Worm (Caenorhabditis elegans) whole organism, L3 larva: ENCODE results near the gene blos-1.

Experiments
- ama-1 ChIP-seq: fragments of 150-350 bp; optimal IDR thresholded peaks from 2 replicates; lab custom pipeline; 2018
- ceh-16 ChIP-seq: sonication (generic microtip); optimal IDR thresholded peaks from 2 replicates; lab custom pipeline; 2017; ENCODE audit warnings: missing biosample characterization, missing genetic modification characterization
- ceh-28 ChIP-seq: fragments of 150-350 bp; optimal IDR thresholded peaks from 2 replicates; lab custom pipeline; 2014; ENCODE audit warnings: missing biosample characterization, missing genetic modification reagents, missing genetic modification characterization
- ceh-82 ChIP-seq: fragments of 150-350 bp; optimal IDR thresholded peaks from 2 replicates; lab custom pipeline; 2014; ENCODE audit warnings: missing biosample characterization, missing genetic modification characterization
- ceh-9 ChIP-seq: sonication (generic microtip); optimal IDR thresholded peaks from 2 replicates; lab custom pipeline; 2018; ENCODE audit warnings: missing biosample characterization, missing genetic modification characterization
- daf-12 ChIP-seq: fragments of 150-350 bp; optimal IDR thresholded peaks from 2 replicates; lab custom pipeline; 2014; ENCODE audit warnings: missing biosample characterization, missing genetic modification reagents, missing genetic modification characterization
- egl-27 ChIP-seq: sonication (generic microtip); optimal IDR thresholded peaks from 4 replicates; lab custom pipeline; 2017; ENCODE audit warnings: missing biosample characterization, missing genetic modification reagents, missing genetic modification characterization
- egl-5 ChIP-seq: fragments of 150-350 bp; optimal IDR thresholded peaks from 2 replicates; lab custom pipeline; 2017; ENCODE audit warnings: missing biosample characterization, missing genetic modification reagents, missing genetic modification characterization, inconsistent platforms
- elt-2 ChIP-seq: sonication (generic microtip); optimal IDR thresholded peaks from 2 replicates; lab custom pipeline; 2016; ENCODE audit warnings: missing genetic modification reagents, mild to moderate bottlenecking, missing genetic modification characterization, missing compliant biosample characterization
- elt-3 ChIP-seq, 3 experiments: fragments of 150-350 bp in 1 of 3; sonication (generic microtip) in 2 of 3; optimal IDR thresholded peaks; 2 replicates in 2 of 3; 4 replicates in 1 of 3; lab custom pipeline; 2014 to 2017; ENCODE audit warnings: missing biosample characterization in 3 of 3, missing genetic modification characterization in 3 of 3
- eor-1 ChIP-seq, 2 experiments: fragments of 150-350 bp; optimal IDR thresholded peaks; 2 replicates each; lab custom pipeline; 2014 to 2018; ENCODE audit warnings: missing biosample characterization in 2 of 2, missing genetic modification characterization in 2 of 2
- fos-1 ChIP-seq: fragments of 150-350 bp; optimal IDR thresholded peaks from 2 replicates; lab custom pipeline; 2014; ENCODE audit warnings: missing biosample characterization, missing genetic modification characterization
- hmg-11 ChIP-seq: sonication (generic microtip); optimal IDR thresholded peaks from 2 replicates; lab custom pipeline; 2016; ENCODE audit warnings: missing genetic modification characterization, missing compliant biosample characterization
- jun-1 ChIP-seq: fragments of 150-350 bp; optimal IDR thresholded peaks from 2 replicates; lab custom pipeline; 2014; ENCODE audit warnings: missing biosample characterization, missing genetic modification reagents, missing genetic modification characterization
- lin-15B ChIP-seq: fragments of 150-350 bp; optimal IDR thresholded peaks from 2 replicates; lab custom pipeline; 2014; ENCODE audit warnings: missing biosample characterization, missing genetic modification characterization
- lin-39 ChIP-seq: fragments of 150-350 bp; optimal IDR thresholded peaks from 2 replicates; lab custom pipeline; 2018; ENCODE audit warnings: missing biosample characterization, missing genetic modification reagents, missing genetic modification characterization
- mdl-1 ChIP-seq: fragments of 150-350 bp; optimal IDR thresholded peaks from 2 replicates; lab custom pipeline; 2014; ENCODE audit warnings: missing biosample characterization, missing genetic modification characterization
- nfya-1 ChIP-seq: sonication (generic microtip); optimal IDR thresholded peaks from 2 replicates; lab custom pipeline; 2017; ENCODE audit warnings: missing genetic modification characterization, mild to moderate bottlenecking, missing compliant biosample characterization, antibody characterized with exemption, moderate library complexity; ENCODE audit not compliant: insufficient read depth
- nhr-11 ChIP-seq: fragments of 150-350 bp; optimal IDR thresholded peaks from 2 replicates; lab custom pipeline; 2014; ENCODE audit warnings: missing biosample characterization, missing genetic modification characterization
- nhr-12 ChIP-seq: fragments of 150-350 bp; optimal IDR thresholded peaks from 2 replicates; lab custom pipeline; 2014; ENCODE audit warnings: missing biosample characterization, missing genetic modification characterization
- nhr-23 ChIP-seq: fragments of 150-350 bp; optimal IDR thresholded peaks from 2 replicates; lab custom pipeline; 2014; ENCODE audit warnings: missing biosample characterization, missing genetic modification reagents, missing genetic modification characterization
- nhr-237 ChIP-seq: fragments of 150-350 bp; optimal IDR thresholded peaks from 2 replicates; lab custom pipeline; 2014; ENCODE audit warnings: missing biosample characterization, missing genetic modification characterization
- nhr-25 ChIP-seq: sonication (generic microtip); optimal IDR thresholded peaks from 2 replicates; lab custom pipeline; 2017; ENCODE audit warnings: missing biosample characterization, missing genetic modification characterization
- nhr-28 ChIP-seq: fragments of 150-350 bp; optimal IDR thresholded peaks from 2 replicates; lab custom pipeline; 2014; ENCODE audit warnings: missing biosample characterization, missing genetic modification characterization
- nhr-43 ChIP-seq: sonication (generic microtip); optimal IDR thresholded peaks from 2 replicates; lab custom pipeline; 2016; ENCODE audit warnings: mild to moderate bottlenecking, missing genetic modification characterization, missing compliant biosample characterization; ENCODE audit not compliant: poor library complexity, severe bottlenecking
- nhr-67 ChIP-seq: fragments of 150-350 bp; optimal IDR thresholded peaks from 2 replicates; lab custom pipeline; 2014; ENCODE audit warnings: missing biosample characterization, missing genetic modification characterization
- nhr-76 ChIP-seq: fragments of 150-350 bp; sonication (generic microtip); optimal IDR thresholded peaks from 5 replicates; lab custom pipeline; 2014; ENCODE audit warnings: missing biosample characterization, missing genetic modification characterization
- nhr-77 ChIP-seq: fragments of 150-350 bp; optimal IDR thresholded peaks from 2 replicates; lab custom pipeline; 2014; ENCODE audit warnings: missing biosample characterization, missing genetic modification characterization
- pha-4 ChIP-seq: fragments of 150-350 bp; optimal IDR thresholded peaks from 2 replicates; lab custom pipeline; 2014; ENCODE audit warnings: missing biosample characterization, missing genetic modification reagents, missing genetic modification characterization
- pqm-1 ChIP-seq: fragments of 150-350 bp; optimal IDR thresholded peaks from 2 replicates; lab custom pipeline; 2017; ENCODE audit warnings: missing biosample characterization, missing genetic modification characterization, inconsistent platforms
- sea-2 ChIP-seq: fragments of 150-350 bp; sonication (generic microtip); optimal IDR thresholded peaks from 4 replicates; lab custom pipeline; 2014; ENCODE audit warnings: missing biosample characterization, missing genetic modification reagents, missing genetic modification characterization
- skn-1 ChIP-seq: fragments of 150-350 bp; optimal IDR thresholded peaks from 2 replicates; lab custom pipeline; 2014; ENCODE audit warnings: missing biosample characterization, missing genetic modification characterization
- snpc-4 ChIP-seq: fragments of 150-350 bp; optimal IDR thresholded peaks from 2 replicates; lab custom pipeline; 2014; ENCODE audit warnings: missing biosample characterization, missing genetic modification characterization
- tbx-2 ChIP-seq: sonication (generic microtip); optimal IDR thresholded peaks from 2 replicates; lab custom pipeline; 2016; ENCODE audit warnings: mild to moderate bottlenecking, missing genetic modification characterization, missing compliant biosample characterization
- unc-39 ChIP-seq: sonication (generic microtip); optimal IDR thresholded peaks from 4 replicates; lab custom pipeline; 2017; ENCODE audit warnings: missing biosample characterization, missing genetic modification characterization
- unc-62 ChIP-seq: fragments of 150-350 bp; sonication (generic microtip); optimal IDR thresholded peaks from 4 replicates; lab custom pipeline; 2014; ENCODE audit warnings: missing biosample characterization, missing genetic modification reagents, missing genetic modification characterization
- ztf-11 ChIP-seq: fragments of 150-350 bp; optimal IDR thresholded peaks from 2 replicates; lab custom pipeline; 2014; ENCODE audit warnings: missing biosample characterization, missing genetic modification characterization
- ztf-4 ChIP-seq: fragments of 150-350 bp; optimal IDR thresholded peaks from 2 replicates; lab custom pipeline; 2014; ENCODE audit warnings: missing biosample characterization, missing genetic modification characterization

blos-1 gene

ce11 chrIII:10251114-10251513, 39.4 kb upstream of the blos-1 start:
- TF ChIP-seq egl-27: no peak
- no peak for TF ChIP-seq tbx-2
- no peak for TF ChIP-seq nhr-12
- TF ChIP-seq elt-3 (tag; optimal IDR thresholded peaks at IDR 0.05; lab: Kevin White, UChicago): no peak
- no peak for TF ChIP-seq nhr-76 (tag; lab: Kevin White, UChicago)
- no peak for TF ChIP-seq elt-2 (tag; lab: Kevin White, UChicago)
- TF ChIP-seq nfya-1: no peak
- no peak for TF ChIP-seq ceh-28 (tag; lab: Kevin White, UChicago)
- no peak for TF ChIP-seq ceh-9 (tag; lab: Kevin White, UChicago)
- TF ChIP-seq ceh-82: no peak
- no peak for TF ChIP-seq unc-62 (GFP tag; lab: Kevin White, UChicago)
- TF ChIP-seq skn-1 (tag; lab: Kevin White, UChicago): no peak
- no peak for TF ChIP-seq egl-5
- no peak for TF ChIP-seq pqm-1
- TF ChIP-seq nhr-67 (tag; lab: Kevin White, UChicago): no peak
- TF ChIP-seq nhr-77 (tag; lab: Kevin White, UChicago): no peak
- no peak for TF ChIP-seq ceh-16 (tag; lab: Kevin White, UChicago)
- no peak for TF ChIP-seq nhr-25 (tag; lab: Kevin White, UChicago)
- TF ChIP-seq ztf-4 (tag; lab: Kevin White, UChicago): no peak
- TF ChIP-seq daf-12 (tag; lab: Kevin White, UChicago): no peak

- TF ChIP-seq snpc-4 (peak; percentile 54), sea-2 (no peak), unc-62 (GFP tag; lab: Kevin White, UChicago) (no peak), jun-1 (tag; lab: Kevin White, UChicago) (no peak), mdl-1 (tag; lab: Kevin White, UChicago) (no peak), nfya-1 (peak; percentile 42), lin-39 (peak; percentile 25), tbx-2 (no peak), ama-1 (lab: Kevin White, UChicago) (no peak), lin-15B (tag; lab: Kevin White, UChicago) (peak; percentile 62), ceh-28 (tag; lab: Kevin White, UChicago) (no peak), unc-39 (no peak), nhr-43 (tag; lab: Kevin White, UChicago) (no peak), nhr-28 (tag; lab: Kevin White, UChicago) (no peak), eor-1 (tag; optimal IDR thresholded peaks at IDR 0.05; lab: Kevin White, UChicago) (no peak), ztf-11 (tag; lab: Kevin White, UChicago) (no peak), pha-4 (tag; lab: Kevin White, UChicago) (peak; percentile 62), fos-1 (tag; lab: Kevin White, UChicago) (no peak), hmg-11 (tag; lab: Kevin White, UChicago) (no peak), elt-2 (tag; lab: Kevin White, UChicago) (peak; percentile 7), nhr-237 (no peak), nhr-76 (tag; lab: Kevin White, UChicago) (no peak)
Observed at ce11 chrIII:10248441-10249137, 36.8 kb upstream of the blos-1 start, which contains the start of the genes div-1 and cor-1. TSS of gene div-1 (minus strand) at chrIII:10248559. TSS of gene cor-1 (plus strand) at chrIII:10249111.

ce11 chrIII:10244013-10244412, 32.3 kb upstream of the blos-1 start:
- TF ChIP-seq eor-1 (tag; optimal IDR thresholded peaks at IDR 0.05; lab: Kevin White, UChicago) (no peak), mdl-1 (tag; lab: Kevin White, UChicago) (no peak), nhr-23 (tag; lab: Kevin White, UChicago) (no peak), unc-62 (GFP tag; lab: Kevin White, UChicago) (no peak), snpc-4 (no peak), nhr-11 (tag; lab: Kevin White, UChicago) (no peak)
